Worm (Caenorhabditis elegans): Measurements from ENCODE around the gene spe-51.

Gene spe-51

DNA sequence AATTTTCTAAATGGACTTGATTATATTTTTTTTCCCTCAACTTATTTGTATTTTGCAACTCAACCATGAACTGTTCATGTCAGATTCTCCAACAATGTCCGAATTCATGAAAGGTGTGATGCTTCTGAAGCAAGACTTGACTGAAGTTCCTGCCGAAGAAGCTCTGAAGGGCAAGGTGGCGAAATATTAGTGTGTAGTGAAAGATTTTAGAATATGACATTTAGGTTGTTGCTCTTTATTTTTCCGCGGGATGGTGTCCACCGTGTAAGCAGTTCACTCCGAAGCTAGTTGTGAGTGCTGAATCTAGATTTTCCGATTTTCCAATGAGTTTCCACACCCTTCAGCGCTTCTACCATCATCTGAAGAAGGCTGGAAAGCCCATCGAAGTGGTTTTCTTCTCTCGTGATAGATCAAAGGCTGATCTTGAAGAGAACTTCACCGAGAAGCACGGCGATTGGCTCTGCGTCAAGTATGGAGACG is 40.2 kb upstream of the spe-51 start, which contains the start of gene F29B9.5:
Gene F29B9.5, plus strand, starts transcription at position 51 of the 480 bp plus-strand sequence.
- TF ChIP-seq bed-3 (GFP tag; optimal IDR thresholded peaks at IDR 0.05) (no peak), ham-2 (GFP tag; optimal IDR thresholded peaks at IDR 0.05) (no peak), nhr-237 (tag; optimal IDR thresholded peaks at IDR 0.05) (no peak), sem-2 (GFP tag; optimal IDR thresholded peaks at IDR 0.05) (no peak), drap-1 (GFP tag; optimal IDR thresholded peaks at IDR 0.05) (no peak)

- TF ChIP-seq hlh-1 (tag; optimal IDR thresholded peaks at IDR 0.05), result no peak
Observed at ce11 chrIV:4652962-4653361, 39.6 kb upstream of the spe-51 start, which contains the start of gene psr-1. TSS of gene psr-1 (plus strand) at chrIV:4653262.

- TF ChIP-seq nhr-237 (tag; optimal IDR thresholded peaks at IDR 0.05), result no peak
Observed at ce11 chrIV:4653708-4654107, 38.9 kb upstream of the spe-51 start.

- no peak for TF ChIP-seq elt-3 (tag; optimal IDR thresholded peaks at IDR 0.05)
- no peak for TF ChIP-seq unc-62 (GFP tag; optimal IDR thresholded peaks at IDR 0.05)
- TF ChIP-seq hlh-1 (tag; optimal IDR thresholded peaks at IDR 0.05), result no peak
- no peak for TF ChIP-seq bed-3 (GFP tag; optimal IDR thresholded peaks at IDR 0.05)
- no peak for TF ChIP-seq nhr-76 (tag; optimal IDR thresholded peaks at IDR 0.05)
- TF ChIP-seq unc-39 (tag; optimal IDR thresholded peaks at IDR 0.05), result no peak
- TF ChIP-seq unc-120 (tag; optimal IDR thresholded peaks at IDR 0.05; ENCODE audit: poor library complexity, severe bottlenecking), result no peak
- TF ChIP-seq ztf-11 (tag; optimal IDR thresholded peaks at IDR 0.05), result no peak
- no peak for TF ChIP-seq flh-1 (GFP tag; optimal IDR thresholded peaks at IDR 0.05)
- no peak for TF ChIP-seq nhr-28 (tag; optimal IDR thresholded peaks at IDR 0.05)
- no peak for TF ChIP-seq cnd-1 (tag; optimal IDR thresholded peaks at IDR 0.05)
- no peak for TF ChIP-seq ham-2 (GFP tag; optimal IDR thresholded peaks at IDR 0.05)
Observed at ce11 chrIV:4655979-4656378, 36.6 kb upstream of the spe-51 start.

DNA sequence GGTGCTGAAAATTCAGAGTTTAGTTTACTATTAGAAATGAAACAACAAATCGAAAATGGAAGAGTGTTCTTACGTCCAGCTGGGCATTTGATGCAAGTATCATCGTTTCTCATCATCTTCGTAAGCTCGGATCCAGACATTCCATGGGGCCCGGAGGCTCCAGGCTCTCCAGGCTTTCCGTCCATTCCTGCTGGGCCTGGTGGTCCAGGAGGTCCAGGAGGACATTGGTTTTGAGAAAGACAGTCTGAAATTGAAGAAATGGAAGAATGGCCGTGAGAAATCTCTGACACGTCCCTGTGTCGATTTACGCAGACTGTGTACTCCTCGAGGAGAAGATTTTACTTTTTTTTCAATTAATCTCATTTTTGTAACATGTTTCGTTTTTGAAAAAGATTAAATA is 36.2 kb upstream of the spe-51 start:
- TF ChIP-seq sptf-1 (tag; optimal IDR thresholded peaks at IDR 0.05), result no peak
- no peak for TF ChIP-seq hlh-1 (tag; optimal IDR thresholded peaks at IDR 0.05)

DNA sequence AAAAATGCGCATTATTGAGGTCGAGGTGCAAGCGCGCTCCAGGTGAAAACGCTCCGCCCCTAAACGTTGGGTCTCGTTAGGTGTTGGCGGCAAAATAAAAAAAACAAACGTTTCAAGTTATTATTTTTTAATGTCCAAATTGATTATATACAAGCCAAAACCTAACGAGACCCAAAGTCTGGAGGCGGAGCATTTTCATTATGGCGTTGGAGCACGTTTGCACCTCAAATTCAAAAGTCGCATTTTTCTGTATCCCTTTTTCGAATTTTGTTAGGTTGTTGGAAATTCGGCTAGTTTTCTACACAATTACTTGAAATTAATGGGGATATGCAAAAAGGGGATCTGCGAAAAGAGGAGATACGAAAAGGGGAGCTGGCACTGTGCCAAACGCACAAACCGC is 34.7 kb upstream of the spe-51 start, which contains the start of gene col-111:
Gene col-111, minus strand, starts transcription at position 101 of the 400 bp plus-strand sequence.
- no peak for TF ChIP-seq blmp-1 (tag; optimal IDR thresholded peaks at IDR 0.05)
- no peak for TF ChIP-seq snpc-4 (tag; optimal IDR thresholded peaks at IDR 0.05)
- no peak for TF ChIP-seq lin-13 (tag; optimal IDR thresholded peaks at IDR 0.05)
- TF ChIP-seq mls-2 (tag; optimal IDR thresholded peaks at IDR 0.05), result no peak
- TF ChIP-seq drap-1 (GFP tag; optimal IDR thresholded peaks at IDR 0.05), result no peak
- TF ChIP-seq M03D4.4 (tag; optimal IDR thresholded peaks at IDR 0.05), result no peak
- no peak for TF ChIP-seq nhr-2 (tag; optimal IDR thresholded peaks at IDR 0.05)
- no peak for TF ChIP-seq unc-62 (GFP tag; optimal IDR thresholded peaks at IDR 0.05)
- no peak for TF ChIP-seq ceh-83 (GFP tag; optimal IDR thresholded peaks at IDR 0.05)
- TF ChIP-seq unc-120 (tag; optimal IDR thresholded peaks at IDR 0.05; ENCODE audit: poor library complexity, severe bottlenecking), result no peak
- no peak for TF ChIP-seq ces-1 (GFP tag; optimal IDR thresholded peaks at IDR 0.05)
- no peak for TF ChIP-seq nhr-28 (tag; optimal IDR thresholded peaks at IDR 0.05)
- no peak for TF ChIP-seq ztf-11 (tag; optimal IDR thresholded peaks at IDR 0.05)
- no peak for TF ChIP-seq nhr-76 (tag; optimal IDR thresholded peaks at IDR 0.05)
- no peak for TF ChIP-seq lin-32 (GFP tag; optimal IDR thresholded peaks at IDR 0.05)
- no peak for TF ChIP-seq pha-4 (tag; optimal IDR thresholded peaks at IDR 0.05)
- no peak for TF ChIP-seq mep-1 (tag; optimal IDR thresholded peaks at IDR 0.05)
- TF ChIP-seq ham-2 (GFP tag; optimal IDR thresholded peaks at IDR 0.05), result no peak
- TF ChIP-seq sptf-1 (tag; optimal IDR thresholded peaks at IDR 0.05), result no peak
- TF ChIP-seq lsy-2 (tag; optimal IDR thresholded peaks at IDR 0.05), result no peak

DNA sequence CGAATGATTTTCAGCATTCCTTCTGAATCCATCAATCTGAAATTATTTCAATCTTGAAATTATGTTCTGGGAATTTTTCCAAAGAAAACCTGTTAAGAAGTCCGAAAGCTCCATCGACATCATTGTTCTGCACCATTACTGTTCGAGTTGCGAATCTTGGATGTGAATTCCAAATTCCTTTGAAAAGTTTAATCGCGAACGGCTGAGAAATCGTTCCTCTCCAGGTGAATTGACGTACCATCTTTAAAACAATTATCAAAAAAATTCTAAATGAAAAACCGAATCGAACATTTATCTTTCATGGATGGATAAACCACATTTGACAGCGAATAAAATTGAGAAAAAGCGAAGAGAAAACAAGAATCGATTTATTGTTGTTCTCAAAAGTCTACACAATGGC is 33.3 kb upstream of the spe-51 start, which contains the start of gene mrps-21:
Gene mrps-21, minus strand, starts transcription at position 241 of the 400 bp plus-strand sequence.
- TF ChIP-seq cnd-1 (tag; optimal IDR thresholded peaks at IDR 0.05), result no peak
- TF ChIP-seq unc-62 (GFP tag; optimal IDR thresholded peaks at IDR 0.05), result no peak
- no peak for TF ChIP-seq tbx-8 (GFP tag; optimal IDR thresholded peaks at IDR 0.05)
- no peak for TF ChIP-seq mep-1 (tag; optimal IDR thresholded peaks at IDR 0.05)
- no peak for TF ChIP-seq pha-4 (tag; optimal IDR thresholded peaks at IDR 0.05)
- TF ChIP-seq nhr-12 (tag; optimal IDR thresholded peaks at IDR 0.05), result no peak
- TF ChIP-seq mls-2 (tag; optimal IDR thresholded peaks at IDR 0.05), result no peak
- no peak for TF ChIP-seq lsy-2 (tag; optimal IDR thresholded peaks at IDR 0.05)
- TF ChIP-seq nhr-237 (tag; optimal IDR thresholded peaks at IDR 0.05), result no peak
- TF ChIP-seq zip-8 (tag; optimal IDR thresholded peaks at IDR 0.05), result no peak
- no peak for TF ChIP-seq unc-120 (tag; optimal IDR thresholded peaks at IDR 0.05; ENCODE audit: poor library complexity, severe bottlenecking)
- no peak for TF ChIP-seq ces-1 (GFP tag; optimal IDR thresholded peaks at IDR 0.05)
